Worm (Caenorhabditis elegans) whole organism, midembryonic: Measurements from ENCODE around the gene srh-38.

Source experiments
- T22C8.4 ChIP-seq: fragments of 200-800 bp; sonication (Bioruptor generic); IDR thresholded peaks from 2 replicates; pipeline ENCODE4 v1.3.6; 2022; ENCODE audit warnings: missing genetic modification characterization, missing compliant biosample characterization
- cog-1 ChIP-seq: sonication (generic microtip); optimal IDR thresholded peaks from 2 replicates; lab custom pipeline; 2016; ENCODE audit warnings: missing genetic modification characterization, missing compliant biosample characterization
- flt-1 ChIP-seq: fragments of 200-800 bp; sonication (Bioruptor generic); IDR thresholded peaks from 2 replicates; pipeline ENCODE4 v1.3.6; 2022; ENCODE audit warnings: missing genetic modification characterization, missing compliant biosample characterization
- klf-2 ChIP-seq: fragments of 200-800 bp; sonication (Bioruptor generic); conservative IDR thresholded peaks from 2 replicates; pipeline ENCODE4 v1.3.6; 2022; ENCODE audit warnings: missing genetic modification reagents, missing genetic modification characterization, missing compliant biosample characterization
- med-1 ChIP-seq: sonication (generic microtip); optimal IDR thresholded peaks from 2 replicates; lab custom pipeline; 2017; ENCODE audit warnings: missing genetic modification characterization, mild to moderate bottlenecking, missing compliant biosample characterization, antibody characterized with exemption, missing genetic modification reagents; ENCODE audit not compliant: insufficient read depth
- ref-1 ChIP-seq: fragments of 200-800 bp; sonication (Bioruptor generic); conservative IDR thresholded peaks from 2 replicates; pipeline ENCODE4 v1.3.6; 2022; ENCODE audit warnings: missing genetic modification reagents, missing genetic modification characterization, missing compliant biosample characterization
- tab-1 ChIP-seq: fragments of 200-800 bp; sonication (Bioruptor generic); IDR thresholded peaks from 2 replicates; pipeline ENCODE4 v1.3.6; 2022; ENCODE audit warnings: missing genetic modification characterization, missing compliant biosample characterization
- ztf-23 ChIP-seq: fragments of 200-800 bp; sonication (Bioruptor generic); IDR thresholded peaks from 2 replicates; pipeline ENCODE4 v1.3.6; 2022; ENCODE audit warnings: missing genetic modification reagents, missing genetic modification characterization, missing compliant biosample characterization
- ztf-29 ChIP-seq: fragments of 200-800 bp; sonication (Bioruptor generic); IDR thresholded peaks from 2 replicates; pipeline ENCODE4 v1.3.6; 2022; ENCODE audit warnings: missing genetic modification reagents, missing genetic modification characterization, missing compliant biosample characterization

The srh-38 gene

ce11 chrV:2883097-2883496 lies 39.4 kb downstream of the srh-38 start:
- TF ChIP-seq ref-1: no peak

- TF ChIP-seq flt-1 (no peak), ztf-29 (no peak), T22C8.4 (GFP tag; lab: Robert Waterston, UW) (no peak), ztf-23 (GFP tag; lab: Robert Waterston, UW) (no peak), klf-2 (no peak), ref-1 (no peak), med-1 (GFP tag; lab: Kevin White, UChicago) (no peak), tab-1 (GFP tag; lab: Robert Waterston, UW) (no peak), cog-1 (tag; lab: Kevin White, UChicago) (no peak)
Observed at ce11 chrV:2881565-2881964, 40.9 kb downstream of the srh-38 start.

ce11 chrV:2881016-2881415 lies 41.5 kb downstream of the srh-38 start, which contains the start of gene ifc-1:
TSS of gene ifc-1 (plus strand) at chrV:2881393.
- TF ChIP-seq T22C8.4 (GFP tag; lab: Robert Waterston, UW): no peak
- TF ChIP-seq cog-1 (tag; lab: Kevin White, UChicago): no peak
- no peak for TF ChIP-seq ref-1
- TF ChIP-seq ztf-23 (GFP tag; lab: Robert Waterston, UW): no peak
- TF ChIP-seq klf-2: no peak

ce11 chrV:2880356-2880755 lies 42.1 kb downstream of the srh-38 start:
- no peak for TF ChIP-seq T22C8.4 (GFP tag; lab: Robert Waterston, UW)

- TF ChIP-seq med-1 (GFP tag; lab: Kevin White, UChicago): no peak
- no peak for TF ChIP-seq tab-1 (GFP tag; lab: Robert Waterston, UW)
- no peak for TF ChIP-seq T22C8.4 (GFP tag; lab: Robert Waterston, UW)
- no peak for TF ChIP-seq klf-2
- TF ChIP-seq ztf-29: no peak
- TF ChIP-seq cog-1 (tag; lab: Kevin White, UChicago): no peak
- no peak for TF ChIP-seq ref-1
- TF ChIP-seq flt-1: no peak
- no peak for TF ChIP-seq ztf-23 (GFP tag; lab: Robert Waterston, UW)
Observed at ce11 chrV:2879801-2880200, 42.7 kb downstream of the srh-38 start, which contains the start of gene str-39. TSS of gene str-39 (minus strand) at chrV:2879901.

ce11 chrV:2877509-2877908 lies 45.0 kb downstream of the srh-38 start, which contains the start of gene F37B4.10:
TSS of gene F37B4.10 (minus strand) at chrV:2877609.
- no peak for TF ChIP-seq klf-2
- TF ChIP-seq T22C8.4 (GFP tag; lab: Robert Waterston, UW): no peak
- no peak for TF ChIP-seq med-1 (GFP tag; lab: Kevin White, UChicago)

- no peak for TF ChIP-seq ztf-29
- TF ChIP-seq T22C8.4 (GFP tag; lab: Robert Waterston, UW): no peak
- no peak for TF ChIP-seq flt-1
Observed at ce11 chrV:2876188-2876831, 46.2 kb downstream of the srh-38 start.

- TF ChIP-seq ref-1 (no peak), klf-2 (no peak)
Observed at ce11 chrV:2875422-2875821, 47.1 kb downstream of the srh-38 start, which contains the start of gene folt-2. TSS of gene folt-2 (minus strand) at chrV:2875600.

ce11 chrV:2872947-2873346 lies 49.5 kb downstream of the srh-38 start:
- TF ChIP-seq tab-1 (GFP tag; lab: Robert Waterston, UW): no peak

ce11 chrV:2871754-2872504 lies 50.6 kb downstream of the srh-38 start:
- TF ChIP-seq med-1 (GFP tag; lab: Kevin White, UChicago): no peak
- no peak for TF ChIP-seq klf-2
- TF ChIP-seq ztf-23 (GFP tag; lab: Robert Waterston, UW): no peak
- no peak for TF ChIP-seq T22C8.4 (GFP tag; lab: Robert Waterston, UW)
- no peak for TF ChIP-seq flt-1
- TF ChIP-seq tab-1 (GFP tag; lab: Robert Waterston, UW): no peak
- TF ChIP-seq cog-1 (tag; lab: Kevin White, UChicago): no peak
